Worm (Caenorhabditis elegans): ENCODE results near the gene Y119D3B.21.

Y119D3B.21 gene

DNA sequence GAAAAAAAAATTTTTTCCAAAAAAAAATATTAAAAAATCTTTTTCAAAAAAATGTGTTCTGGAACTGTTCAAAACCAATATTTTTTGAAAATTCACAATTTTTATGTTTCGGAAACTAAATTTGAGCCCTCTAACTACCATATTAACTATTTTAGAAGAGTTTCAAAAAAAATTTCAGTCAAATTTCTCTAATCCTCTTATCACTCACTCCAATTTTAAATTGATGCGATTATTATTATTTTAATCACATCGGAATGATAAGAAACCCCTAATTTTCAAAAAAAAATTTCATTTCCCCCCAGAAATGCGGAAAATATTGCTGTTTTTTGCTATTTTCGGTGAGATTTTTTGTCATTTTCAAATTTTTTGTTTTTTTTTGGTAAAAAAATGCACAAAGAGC, 33.0 kb upstream of the Y119D3B.21 start, which contains the start of gene nspg-8:
Gene nspg-8, plus strand, starts transcription at position 301 of the 400 bp plus-strand sequence.
- TF ChIP-seq nhr-12 (tag; optimal IDR thresholded peaks at IDR 0.05) = no peak
- TF ChIP-seq ztf-4 (tag; optimal IDR thresholded peaks at IDR 0.05) = no peak
- TF ChIP-seq nhr-76 (tag; optimal IDR thresholded peaks at IDR 0.05) = no peak
- peak; percentile 23 for TF ChIP-seq elt-2 (tag; optimal IDR thresholded peaks at IDR 0.05)
- TF ChIP-seq jun-1 (tag; optimal IDR thresholded peaks at IDR 0.05) = no peak
- no peak for TF ChIP-seq ceh-82 (tag; optimal IDR thresholded peaks at IDR 0.05)
- TF ChIP-seq ceh-16 (tag; optimal IDR thresholded peaks at IDR 0.05) = no peak
- no peak for TF ChIP-seq lin-15B (tag; optimal IDR thresholded peaks at IDR 0.05)
- TF ChIP-seq nfya-1 (tag; optimal IDR thresholded peaks at IDR 0.05; ENCODE audit: insufficient read depth) = no peak

DNA sequence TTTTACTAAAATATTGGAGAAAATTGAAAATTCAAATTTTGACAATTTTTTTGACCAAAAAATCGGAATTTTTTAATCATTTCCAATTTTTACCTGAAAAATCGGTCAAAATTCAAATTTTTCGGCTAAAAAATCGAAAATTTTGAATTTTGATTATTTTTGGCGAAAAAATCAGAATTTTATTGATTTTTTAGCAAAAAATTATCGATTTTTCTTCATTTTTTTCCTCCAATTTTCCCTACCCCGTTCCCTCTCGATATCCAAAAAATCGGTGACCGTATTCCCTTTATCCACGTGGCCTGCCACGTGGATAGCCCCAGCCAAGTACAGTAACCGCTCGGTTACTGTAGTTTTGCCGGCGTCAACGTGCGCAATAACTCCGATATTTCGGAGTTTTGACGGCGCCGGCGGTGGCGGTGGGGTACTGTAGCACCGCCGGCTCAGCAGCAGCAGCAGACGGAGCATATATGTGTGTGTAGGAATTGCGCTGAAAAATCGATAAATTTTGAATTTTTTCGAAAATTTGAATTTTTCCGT, 21.4 kb upstream of the Y119D3B.21 start, which contains the start of gene Y119D3B.14:
Gene Y119D3B.14, minus strand, starts transcription at position 487 of the 537 bp plus-strand sequence.
- TF ChIP-seq ceh-28 (tag; optimal IDR thresholded peaks at IDR 0.05) (peak; percentile 50), mml-1 (tag; optimal IDR thresholded peaks at IDR 0.05) (no peak)

DNA sequence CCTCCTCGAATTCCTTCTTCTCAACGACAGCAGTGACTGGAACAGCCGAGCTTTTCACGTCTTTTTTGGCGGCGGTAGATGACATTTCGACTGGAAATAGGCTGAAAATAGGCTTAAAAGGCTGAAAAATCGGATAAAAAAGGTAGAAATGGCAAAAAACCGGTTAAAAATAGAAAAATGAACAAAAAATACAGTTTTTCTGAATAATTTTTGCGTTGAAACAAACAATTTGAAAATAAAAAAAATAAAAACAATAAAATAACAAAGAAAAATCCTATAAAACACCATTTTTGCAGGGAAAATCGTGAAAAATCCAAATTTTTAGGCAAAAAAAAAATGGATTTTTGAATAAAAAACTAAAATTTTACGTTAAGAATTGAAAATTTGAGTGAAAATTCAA, 18.6 kb upstream of the Y119D3B.21 start, which contains the start of gene dss-1:
Gene dss-1, minus strand, starts transcription at position 101 of the 400 bp plus-strand sequence.
- TF ChIP-seq jun-1 (tag; optimal IDR thresholded peaks at IDR 0.05) (no peak), mdl-1 (tag; optimal IDR thresholded peaks at IDR 0.05) (no peak), hmg-11 (tag; optimal IDR thresholded peaks at IDR 0.05) (no peak), fkh-2 (tag; optimal IDR thresholded peaks at IDR 0.05) (no peak), nhr-67 (tag; optimal IDR thresholded peaks at IDR 0.05) (no peak), ceh-28 (tag; optimal IDR thresholded peaks at IDR 0.05) (no peak), skn-1 (tag; optimal IDR thresholded peaks at IDR 0.05) (no peak), snpc-4 (tag; optimal IDR thresholded peaks at IDR 0.05) (no peak), fos-1 (tag; optimal IDR thresholded peaks at IDR 0.05) (no peak)

DNA sequence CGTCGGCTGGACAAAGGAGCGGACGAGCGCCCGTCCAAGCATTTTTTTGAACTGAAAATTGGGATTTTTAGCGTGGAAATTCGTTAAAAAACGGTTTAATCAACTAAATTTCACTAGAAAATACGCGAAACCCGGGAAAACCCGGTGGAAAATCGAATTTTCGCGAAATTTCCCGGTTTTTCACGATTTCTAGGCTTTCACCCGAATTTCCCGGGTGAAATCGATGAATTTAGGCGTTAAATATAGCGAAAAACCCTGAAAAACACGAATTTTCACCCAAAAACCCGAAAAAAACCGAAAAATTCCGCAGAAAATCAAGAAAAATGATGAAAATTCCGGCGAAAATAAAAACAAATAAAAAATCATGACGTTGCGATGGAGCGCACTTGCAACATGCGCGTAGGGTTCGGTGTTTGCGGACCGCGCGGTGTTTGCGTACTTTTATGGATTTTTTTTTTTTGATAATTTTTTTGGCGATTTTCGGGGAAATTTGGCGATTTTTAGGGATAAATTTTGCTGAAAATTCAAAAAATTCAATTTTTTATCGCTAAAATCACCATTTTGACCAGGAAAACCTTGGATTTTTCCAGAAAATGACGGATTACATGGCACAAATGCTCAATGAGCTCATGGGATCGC, 12.7 kb upstream of the Y119D3B.21 start, which contains the start of the genes mrpl-45 and Y119D3B.12:
Gene mrpl-45, minus strand, starts transcription at position 51 of the 639 bp plus-strand sequence.
Gene Y119D3B.12, plus strand, starts transcription at position 589 of the 639 bp plus-strand sequence.
- peak; percentile 23 for TF ChIP-seq nhr-77 (tag; optimal IDR thresholded peaks at IDR 0.05)
- no peak for TF ChIP-seq aly-2 (tag; optimal IDR thresholded peaks at IDR 0.05)
- TF ChIP-seq pqm-1 (tag; optimal IDR thresholded peaks at IDR 0.05) = peak; percentile 22
- peak; percentile 73 for TF ChIP-seq lin-39 (tag; optimal IDR thresholded peaks at IDR 0.05)
- TF ChIP-seq tbx-2 (tag; optimal IDR thresholded peaks at IDR 0.05) = peak; percentile 39
- no peak for TF ChIP-seq nhr-76 (tag; optimal IDR thresholded peaks at IDR 0.05)
- TF ChIP-seq nhr-43 (tag; optimal IDR thresholded peaks at IDR 0.05; ENCODE audit: poor library complexity, severe bottlenecking) = peak; percentile 42
- TF ChIP-seq jun-1 (tag; optimal IDR thresholded peaks at IDR 0.05) = peak; percentile 29
- TF ChIP-seq elt-1 (tag; optimal IDR thresholded peaks at IDR 0.05) = peak; percentile 59
- TF ChIP-seq egl-5 (tag; optimal IDR thresholded peaks at IDR 0.05) = peak; percentile 97
- no peak for TF ChIP-seq mml-1 (tag; optimal IDR thresholded peaks at IDR 0.05)
- peak; percentile 74 for TF ChIP-seq snpc-4 (tag; optimal IDR thresholded peaks at IDR 0.05)
- TF ChIP-seq ama-1 (optimal IDR thresholded peaks at IDR 0.05) = peak; percentile 54
- TF ChIP-seq lin-15B (tag; optimal IDR thresholded peaks at IDR 0.05) = peak; percentile 95
- no peak for TF ChIP-seq nhr-237 (tag; optimal IDR thresholded peaks at IDR 0.05)
- TF ChIP-seq nhr-25 (tag; optimal IDR thresholded peaks at IDR 0.05) = peak; percentile 53
- no peak for TF ChIP-seq fos-1 (tag; optimal IDR thresholded peaks at IDR 0.05)
- peak; percentile 64 for TF ChIP-seq fkh-10 (GFP tag; optimal IDR thresholded peaks at IDR 0.05)
- peak; percentile 2 for TF ChIP-seq ceh-82 (tag; optimal IDR thresholded peaks at IDR 0.05)
- no peak for TF ChIP-seq eor-1 (tag; optimal IDR thresholded peaks at IDR 0.05)
- TF ChIP-seq elt-2 (tag; optimal IDR thresholded peaks at IDR 0.05) = peak; percentile 22
- TF ChIP-seq fkh-2 (tag; optimal IDR thresholded peaks at IDR 0.05) = no peak
- TF ChIP-seq hmg-11 (tag; optimal IDR thresholded peaks at IDR 0.05) = peak; percentile 61
- peak; percentile 85 for TF ChIP-seq nfya-1 (tag; optimal IDR thresholded peaks at IDR 0.05; ENCODE audit: insufficient read depth)
- TF ChIP-seq nhr-12 (tag; optimal IDR thresholded peaks at IDR 0.05) = no peak
- peak; percentile 70 for TF ChIP-seq R02D3.7 (tag; optimal IDR thresholded peaks at IDR 0.05)
- peak; percentile 90 for TF ChIP-seq skn-1 (tag; optimal IDR thresholded peaks at IDR 0.05)
- no peak for TF ChIP-seq elt-3 (tag; optimal IDR thresholded peaks at IDR 0.05)
- TF ChIP-seq pha-4 (tag; optimal IDR thresholded peaks at IDR 0.05) = peak; percentile 91
- peak; percentile 68 for TF ChIP-seq ceh-28 (tag; optimal IDR thresholded peaks at IDR 0.05)
- peak; percentile 67 for TF ChIP-seq nhr-23 (tag; optimal IDR thresholded peaks at IDR 0.05)
- TF ChIP-seq ceh-16 (tag; optimal IDR thresholded peaks at IDR 0.05) = no peak
